Worm (Caenorhabditis elegans) whole organism, L4 larva: ENCODE measurements around the gene F31E8.5.
A peak's percentile ranks its signal among the peaks of the same experiment; 100 is the strongest.

Experiments
- D1046.2 ChIP-seq: fragments of 200-800 bp; sonication (Bioruptor generic); IDR thresholded peaks from 2 replicates; pipeline ENCODE4 v1.3.6; 2022; ENCODE audit warnings: missing genetic modification characterization, missing compliant biosample characterization
- F10B5.3 ChIP-seq: sonication (generic microtip); optimal IDR thresholded peaks from 2 replicates; lab custom pipeline; 2016; ENCODE audit warnings: mild to moderate bottlenecking, missing genetic modification characterization, missing compliant biosample characterization
- F26F4.8 ChIP-seq: fragments of 200-800 bp; sonication (Bioruptor generic); conservative IDR thresholded peaks from 2 replicates; pipeline ENCODE4 v1.3.6; 2022; ENCODE audit warnings: missing genetic modification characterization, missing compliant biosample characterization
- F37D6.2 ChIP-seq: sonication (generic microtip); optimal IDR thresholded peaks from 2 replicates; lab custom pipeline; 2016; ENCODE audit warnings: mild to moderate bottlenecking, missing genetic modification characterization, missing compliant biosample characterization
- T20F7.1 ChIP-seq: fragments of 200-800 bp; sonication (Bioruptor generic); optimal IDR thresholded peaks from 2 replicates; lab custom pipeline; 2018; ENCODE audit warnings: mild to moderate bottlenecking, missing genetic modification characterization, missing compliant biosample characterization
- Y5F2A.4 ChIP-seq: fragments of 200-800 bp; sonication (Bioruptor generic); optimal IDR thresholded peaks from 2 replicates; lab custom pipeline; 2018; ENCODE audit warnings: mild to moderate bottlenecking, missing genetic modification characterization, missing compliant biosample characterization
- Y75B8A.6 ChIP-seq: fragments of 200-800 bp; sonication (Bioruptor generic); IDR thresholded peaks from 2 replicates; pipeline ENCODE4 v1.3.6; 2022; ENCODE audit warnings: missing genetic modification reagents, missing genetic modification characterization, missing compliant biosample characterization
- ZK337.2 ChIP-seq: fragments of 200-800 bp; sonication (Bioruptor generic); IDR thresholded peaks from 2 replicates; pipeline ENCODE4 v1.3.6; 2022; ENCODE audit warnings: missing genetic modification reagents, missing genetic modification characterization, missing compliant biosample characterization
- ZK546.5 ChIP-seq, 2 experiments: sonication (generic microtip); optimal IDR thresholded peaks; 2 replicates each; lab custom pipeline; 2017; ENCODE audit warnings: missing biosample characterization in 2 of 2, missing genetic modification characterization in 2 of 2
- aha-1 ChIP-seq: fragments of 150-350 bp; peaks from one replicate; lab custom pipeline; 2014; ENCODE audit warnings: missing biosample characterization, missing genetic modification characterization
- aly-2 ChIP-seq: sonication (generic microtip); optimal IDR thresholded peaks from 2 replicates; lab custom pipeline; 2018; ENCODE audit warnings: missing biosample characterization, missing genetic modification characterization
- ama-1 ChIP-seq: fragments of 150-350 bp; optimal IDR thresholded peaks from 2 replicates; lab custom pipeline; 2014; ENCODE audit warnings: inconsistent platforms, mixed read lengths
- arid-1 ChIP-seq: fragments of 200-800 bp; sonication (Bioruptor generic); conservative IDR thresholded peaks from 2 replicates; pipeline ENCODE4 v1.3.6; 2022; ENCODE audit warnings: missing genetic modification reagents, missing genetic modification characterization, missing compliant biosample characterization
- attf-4 ChIP-seq: sonication (generic microtip); optimal IDR thresholded peaks from 3 replicates; lab custom pipeline; 2017; ENCODE audit warnings: missing biosample characterization, missing genetic modification characterization
- ceh-20 ChIP-seq: fragments of 200-800 bp; sonication (Bioruptor generic); IDR thresholded peaks from 2 replicates; pipeline ENCODE4 v1.3.6; 2022; ENCODE audit warnings: missing genetic modification reagents, missing genetic modification characterization, missing compliant biosample characterization
- ceh-28 ChIP-seq: fragments of 150-350 bp; optimal IDR thresholded peaks from 2 replicates; lab custom pipeline; 2014; ENCODE audit warnings: missing biosample characterization, missing genetic modification reagents, missing genetic modification characterization
- ceh-32 ChIP-seq: sonication (generic microtip); optimal IDR thresholded peaks from 2 replicates; lab custom pipeline; 2016; ENCODE audit warnings: mild to moderate bottlenecking, missing genetic modification characterization, missing compliant biosample characterization; ENCODE audit not compliant: poor library complexity
- ces-1 ChIP-seq: fragments of 150-350 bp; sonication (generic microtip); optimal IDR thresholded peaks from 4 replicates; lab custom pipeline; 2014; ENCODE audit warnings: missing biosample characterization, missing genetic modification reagents, missing genetic modification characterization
- ctbp-1 ChIP-seq: fragments of 200-800 bp; sonication (Bioruptor generic); IDR thresholded peaks from 2 replicates; pipeline ENCODE4 v1.3.6; 2022; ENCODE audit warnings: missing genetic modification reagents, missing genetic modification characterization, missing compliant biosample characterization
- daf-12 ChIP-seq: fragments of 150-350 bp; optimal IDR thresholded peaks from 2 replicates; lab custom pipeline; 2014; ENCODE audit warnings: missing biosample characterization, missing genetic modification reagents, missing genetic modification characterization
- daf-16 ChIP-seq, 3 experiments: sonication (generic microtip); optimal IDR thresholded peaks; 2 replicates each; lab custom pipeline; 2016 to 2017; ENCODE audit warnings: missing genetic modification characterization in 3 of 3, missing genetic modification reagents in 3 of 3, mild to moderate bottlenecking in 2 of 3, missing compliant biosample characterization in 2 of 3, missing biosample characterization in 1 of 3, moderate library complexity in 1 of 3
- dmd-6 ChIP-seq: fragments of 200-800 bp; sonication (Bioruptor generic); IDR thresholded peaks from 2 replicates; pipeline ENCODE4 v1.3.6; 2022; ENCODE audit warnings: missing genetic modification reagents, missing genetic modification characterization, missing compliant biosample characterization
- dmd-8 ChIP-seq: fragments of 200-800 bp; sonication (Bioruptor generic); IDR thresholded peaks from 2 replicates; pipeline ENCODE4 v1.3.6; 2022; ENCODE audit warnings: missing genetic modification characterization, missing compliant biosample characterization
- dmd-9 ChIP-seq: fragments of 200-800 bp; sonication (Bioruptor generic); IDR thresholded peaks from 2 replicates; pipeline ENCODE4 v1.3.6; 2022; ENCODE audit warnings: missing genetic modification reagents, missing genetic modification characterization, missing compliant biosample characterization
- dve-1 ChIP-seq: sonication (generic microtip); optimal IDR thresholded peaks from 2 replicates; lab custom pipeline; 2017; ENCODE audit warnings: antibody characterized with exemption, mild to moderate bottlenecking, missing genetic modification characterization, missing compliant biosample characterization; ENCODE audit not compliant: insufficient read depth
- egl-43 ChIP-seq: fragments of 200-800 bp; sonication (Bioruptor generic); IDR thresholded peaks from 2 replicates; pipeline ENCODE4 v1.3.6; 2022; ENCODE audit warnings: missing genetic modification reagents, missing genetic modification characterization, missing compliant biosample characterization
- fkh-10 ChIP-seq: fragments of 150-350 bp; optimal IDR thresholded peaks from 2 replicates; lab custom pipeline; 2014; ENCODE audit warnings: missing biosample characterization, missing genetic modification reagents, missing genetic modification characterization
- fos-1 ChIP-seq: fragments of 150-350 bp; optimal IDR thresholded peaks from 2 replicates; lab custom pipeline; 2014; ENCODE audit warnings: missing biosample characterization, missing genetic modification characterization
- gei-8 ChIP-seq: fragments of 200-800 bp; sonication (Bioruptor generic); optimal IDR thresholded peaks from 2 replicates; lab custom pipeline; 2018; ENCODE audit warnings: mild to moderate bottlenecking, missing genetic modification characterization, missing compliant biosample characterization
- hlh-11 ChIP-seq: fragments of 200-800 bp; sonication (Bioruptor generic); optimal IDR thresholded peaks from 2 replicates; lab custom pipeline; 2018; ENCODE audit warnings: mild to moderate bottlenecking, missing genetic modification characterization, missing compliant biosample characterization
- hlh-30 ChIP-seq: sonication (generic microtip); optimal IDR thresholded peaks from 2 replicates; lab custom pipeline; 2017; ENCODE audit warnings: antibody characterized with exemption, mild to moderate bottlenecking, missing genetic modification characterization, missing compliant biosample characterization; ENCODE audit not compliant: insufficient read depth
- hmg-1.1 ChIP-seq: fragments of 200-800 bp; sonication (Bioruptor generic); IDR thresholded peaks from 2 replicates; pipeline ENCODE4 v1.3.6; 2022; ENCODE audit warnings: missing genetic modification reagents, missing genetic modification characterization, missing compliant biosample characterization
- lin-29 ChIP-seq: fragments of 200-800 bp; sonication (Bioruptor generic); IDR thresholded peaks from 2 replicates; pipeline ENCODE4 v1.3.6; 2022; ENCODE audit warnings: missing genetic modification reagents, missing genetic modification characterization, missing compliant biosample characterization
- madf-5 ChIP-seq, 2 experiments: fragments of 200-800 bp; sonication (Bioruptor generic); IDR thresholded peaks; 2 replicates each; pipeline ENCODE4 v1.3.6; 2022; ENCODE audit warnings: missing compliant biosample characterization in 2 of 2, missing genetic modification characterization in 2 of 2
- mep-1 ChIP-seq: fragments of 150-350 bp; sonication (generic microtip); optimal IDR thresholded peaks from 3 replicates; lab custom pipeline; 2014; ENCODE audit warnings: missing biosample characterization, missing genetic modification characterization
- nhr-10 ChIP-seq: fragments of 150-350 bp; optimal IDR thresholded peaks from 2 replicates; lab custom pipeline; 2014; ENCODE audit warnings: missing biosample characterization, missing genetic modification characterization
- nhr-11 ChIP-seq: fragments of 150-350 bp; optimal IDR thresholded peaks from 2 replicates; lab custom pipeline; 2014; ENCODE audit warnings: missing biosample characterization, missing genetic modification characterization
- nhr-111 ChIP-seq: fragments of 200-800 bp; sonication (Bioruptor generic); optimal IDR thresholded peaks from 2 replicates; lab custom pipeline; 2018; ENCODE audit warnings: mild to moderate bottlenecking, missing genetic modification characterization, missing compliant biosample characterization
- nhr-28 ChIP-seq: fragments of 150-350 bp; optimal IDR thresholded peaks from 2 replicates; lab custom pipeline; 2014; ENCODE audit warnings: missing biosample characterization, missing genetic modification characterization
- nhr-42 ChIP-seq: fragments of 200-800 bp; sonication (Bioruptor generic); IDR thresholded peaks from 2 replicates; pipeline ENCODE4 v1.3.6; 2022; ENCODE audit warnings: missing genetic modification characterization, missing compliant biosample characterization
- nhr-6 ChIP-seq: fragments of 150-350 bp; optimal IDR thresholded peaks from 2 replicates; lab custom pipeline; 2014; ENCODE audit warnings: missing biosample characterization, missing genetic modification characterization
- nhr-76 ChIP-seq: fragments of 150-350 bp; optimal IDR thresholded peaks from 2 replicates; lab custom pipeline; 2014; ENCODE audit warnings: missing biosample characterization, missing genetic modification characterization
- sdz-12 ChIP-seq: fragments of 200-800 bp; sonication (Bioruptor generic); optimal IDR thresholded peaks from 2 replicates; lab custom pipeline; 2018; ENCODE audit warnings: mild to moderate bottlenecking, missing genetic modification characterization, missing compliant biosample characterization
- set-16 ChIP-seq: fragments of 200-800 bp; sonication (Bioruptor generic); IDR thresholded peaks from 2 replicates; pipeline ENCODE4 v1.3.6; 2022; ENCODE audit warnings: missing genetic modification reagents, missing genetic modification characterization, missing compliant biosample characterization
- skn-1 ChIP-seq: fragments of 150-350 bp; optimal IDR thresholded peaks from 2 replicates; lab custom pipeline; 2014; ENCODE audit warnings: missing biosample characterization, missing genetic modification characterization
- unc-39 ChIP-seq: sonication (generic microtip); optimal IDR thresholded peaks from 2 replicates; lab custom pipeline; 2017; ENCODE audit warnings: missing biosample characterization, missing genetic modification characterization
- zag-1 ChIP-seq: fragments of 150-350 bp; optimal IDR thresholded peaks from 2 replicates; lab custom pipeline; 2014; ENCODE audit warnings: missing biosample characterization, missing genetic modification characterization
- zfp-2 ChIP-seq: sonication (generic microtip); optimal IDR thresholded peaks from 2 replicates; lab custom pipeline; 2016; ENCODE audit warnings: mild to moderate bottlenecking, missing genetic modification characterization, missing compliant biosample characterization
- zfp-3 ChIP-seq: fragments of 200-800 bp; sonication (Bioruptor generic); conservative IDR thresholded peaks from 2 replicates; pipeline ENCODE4 v1.3.6; 2022; ENCODE audit warnings: missing genetic modification reagents, missing genetic modification characterization, missing compliant biosample characterization
- zip-2 ChIP-seq: fragments of 150-350 bp; optimal IDR thresholded peaks from 2 replicates; lab custom pipeline; 2014; ENCODE audit warnings: missing biosample characterization, missing genetic modification characterization
- ztf-11 ChIP-seq: fragments of 150-350 bp; optimal IDR thresholded peaks from 2 replicates; lab custom pipeline; 2014; ENCODE audit warnings: missing biosample characterization, missing genetic modification characterization

Gene F31E8.5

DNA sequence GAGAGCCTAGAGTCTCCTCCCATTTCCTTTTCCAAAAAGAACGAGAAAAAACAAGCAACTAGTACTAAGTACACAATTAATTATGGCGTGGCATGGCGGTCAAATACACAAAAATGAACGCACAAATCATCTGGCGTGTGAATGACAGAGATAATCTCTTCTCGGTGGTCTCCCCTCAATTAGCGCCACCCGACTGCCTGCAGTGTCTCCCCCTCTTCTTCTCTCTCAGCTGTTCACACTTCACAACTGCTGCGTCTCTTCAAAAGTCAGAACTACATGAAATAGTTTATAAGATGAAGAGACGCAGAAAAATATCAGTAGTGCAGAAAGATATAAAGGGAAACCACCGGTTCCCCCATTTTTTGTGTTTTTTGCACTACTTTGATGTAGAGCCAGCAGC lies 20.3 kb upstream of the F31E8.5 start (continued):
- TF ChIP-seq ceh-20 (GFP tag; lab: Robert Waterston, UW) = 0 out of 2 replicates have a peak, but pooled peaks have one; percentile 53
- TF ChIP-seq hlh-11 (tag; lab: Kevin White, UChicago) = peak; percentile 91
- no peak for TF ChIP-seq sdz-12 (GFP tag; lab: Kevin White, UChicago)
- no peak for TF ChIP-seq nhr-76 (tag; lab: Kevin White, UChicago)
- TF ChIP-seq dmd-8 (GFP tag; lab: Robert Waterston, UW) = no peak
- TF ChIP-seq attf-4 (tag; lab: Kevin White, UChicago) = no peak
- peak; percentile 69 for TF ChIP-seq dmd-6 (GFP tag; lab: Robert Waterston, UW)
- no peak for TF ChIP-seq egl-43
- no peak for TF ChIP-seq nhr-10 (tag; lab: Kevin White, UChicago)
- TF ChIP-seq ZK546.5 (tag; optimal IDR thresholded peaks at IDR 0.05; lab: Kevin White, UChicago) = no peak
- TF ChIP-seq ztf-11 = no peak
- TF ChIP-seq zfp-2 (tag; lab: Kevin White, UChicago) = no peak
- TF ChIP-seq madf-5 (GFP tag; IDR thresholded peaks at IDR 0.05; lab: Robert Waterston, UW) = no peak
- TF ChIP-seq zag-1 = no peak
- no peak for TF ChIP-seq fkh-10
- TF ChIP-seq daf-12 = no peak
- TF ChIP-seq mep-1 (tag; lab: Kevin White, UChicago) = peak; percentile 62
- TF ChIP-seq fos-1 = no peak
- no peak for TF ChIP-seq F26F4.8 (GFP tag; lab: Robert Waterston, UW)
- no peak for TF ChIP-seq D1046.2 (GFP tag; lab: Robert Waterston, UW)
- no peak for TF ChIP-seq Y75B8A.6 (GFP tag; lab: Robert Waterston, UW)
- TF ChIP-seq F10B5.3 (tag; lab: Kevin White, UChicago) = no peak
- no peak for TF ChIP-seq ama-1 (lab: Kevin White, UChicago)
- TF ChIP-seq nhr-6 (tag; lab: Kevin White, UChicago) = no peak
- no peak for TF ChIP-seq set-16 (GFP tag; lab: Robert Waterston, UW)
- no peak for TF ChIP-seq gei-8 (GFP tag; lab: Kevin White, UChicago)
- no peak for TF ChIP-seq dmd-9 (GFP tag; lab: Robert Waterston, UW)
- TF ChIP-seq Y5F2A.4 (GFP tag; lab: Kevin White, UChicago) = no peak
- peak; percentile 67 for TF ChIP-seq dve-1 (tag; lab: Kevin White, UChicago)

DNA sequence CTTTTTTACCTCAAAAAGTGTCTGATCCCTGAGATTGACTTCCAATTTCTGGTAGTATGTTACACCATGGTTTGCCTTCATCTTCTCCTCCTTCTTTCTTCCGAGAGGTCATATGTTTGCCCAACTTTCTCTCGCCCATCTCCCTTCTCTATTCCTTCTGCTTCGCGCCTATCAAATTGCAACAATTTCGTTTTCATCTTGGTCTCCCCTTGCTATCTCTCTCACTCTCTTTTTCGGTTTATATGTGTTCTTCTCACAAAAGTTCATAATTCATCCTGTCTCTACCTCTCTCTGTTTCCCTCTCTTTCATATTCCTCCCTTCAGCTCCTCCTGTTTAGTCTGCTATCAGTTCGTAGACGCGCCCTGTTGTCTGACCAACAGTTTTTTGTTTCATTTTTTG lies 19.7 kb upstream of the F31E8.5 start:
- TF ChIP-seq ceh-28 (tag; lab: Kevin White, UChicago) (no peak), ctbp-1 (GFP tag; lab: Robert Waterston, UW) (0 out of 2 replicates have a peak, but pooled peaks have one; percentile 58), aha-1 (peak; percentile 97), arid-1 (GFP tag; lab: Robert Waterston, UW) (no peak), hlh-30 (peak; percentile 66), madf-5 (GFP tag; IDR thresholded peaks at IDR 0.05; lab: Robert Waterston, UW) (no peak), dmd-6 (GFP tag; lab: Robert Waterston, UW) (peak; percentile 81), ztf-11 (no peak), Y75B8A.6 (GFP tag; lab: Robert Waterston, UW) (no peak), nhr-28 (peak; percentile 89), skn-1 (tag; lab: Kevin White, UChicago) (no peak), ZK337.2 (GFP tag; lab: Robert Waterston, UW) (no peak), zip-2 (tag; lab: Kevin White, UChicago) (no peak), T20F7.1 (no peak), hmg-1.1 (no peak; the same call in none of the 2 replicates), nhr-6 (tag; lab: Kevin White, UChicago) (no peak), F37D6.2 (tag; lab: Kevin White, UChicago) (no peak), nhr-42 (GFP tag; lab: Robert Waterston, UW) (no peak), ces-1 (GFP tag; lab: Kevin White, UChicago) (no peak), unc-39 (tag; lab: Kevin White, UChicago) (no peak), nhr-111 (GFP tag; lab: Kevin White, UChicago) (no peak), dmd-8 (GFP tag; lab: Robert Waterston, UW) (no peak), Y5F2A.4 (GFP tag; lab: Kevin White, UChicago) (no peak), lin-29 (GFP tag; lab: Robert Waterston, UW) (no peak), daf-12 (no peak), daf-16 (GFP tag; optimal IDR thresholded peaks at IDR 0.05; lab: Kevin White, UChicago) (no peak), daf-16 (tag; optimal IDR thresholded peaks at IDR 0.05; lab: Kevin White, UChicago) (peak; percentile 59), ceh-32 (no peak), zfp-3 (GFP tag; lab: Robert Waterston, UW) (no peak), fos-1 (no peak), aly-2 (tag; lab: Kevin White, UChicago) (no peak), nhr-11 (tag; lab: Kevin White, UChicago) (peak; percentile 53)
